Fruit fly (Drosophila melanogaster) whole organism: ENCODE data around the gene Rad9.

Experiments
- CG8478 ChIP-seq: fragments of >200 bp; optimal IDR thresholded peaks from 2 replicates; lab custom pipeline; 2018; ENCODE audit warnings: inconsistent platforms
- Dll ChIP-seq: fragments of >200 bp; optimal IDR thresholded peaks from 2 replicates; lab custom pipeline; 2017

dm6 chr3L:18863327-18863726 lies 9.0 kb downstream of the Rad9 start, which contains the start of gene CG6865:
- TF ChIP-seq CG8478 (lab: Kevin White, UChicago) (no peak), Dll (lab: Kevin White, UChicago) (no peak)
